Worm (Caenorhabditis elegans): Measurements from ENCODE around the gene Y39G8B.5.

- TF ChIP-seq klf-2 (GFP tag; conservative IDR thresholded peaks at IDR 0.05) (no peak), flt-1 (GFP tag; IDR thresholded peaks at IDR 0.05) (no peak)
Measured at ce11 chrII:14014637-14015036, 23.0 kb upstream of the Y39G8B.5 start.
